Worm (Caenorhabditis elegans) whole organism, L3 larva: Measurements from ENCODE around the gene F45E12.5.

Experiments
- R02D3.7 ChIP-seq: fragments of 150-350 bp; optimal IDR thresholded peaks from 2 replicates; lab custom pipeline; 2014; ENCODE audit warnings: missing biosample characterization, missing genetic modification characterization
- ZK546.5 ChIP-seq: sonication (generic microtip); optimal IDR thresholded peaks from 2 replicates; lab custom pipeline; 2017; ENCODE audit warnings: missing biosample characterization, missing genetic modification characterization
- aly-2 ChIP-seq: fragments of 150-350 bp; optimal IDR thresholded peaks from 2 replicates; lab custom pipeline; 2014; ENCODE audit warnings: missing biosample characterization, missing genetic modification characterization
- ama-1 ChIP-seq: fragments of 150-350 bp; optimal IDR thresholded peaks from 2 replicates; lab custom pipeline; 2018
- ceh-16 ChIP-seq: sonication (generic microtip); optimal IDR thresholded peaks from 2 replicates; lab custom pipeline; 2017; ENCODE audit warnings: missing biosample characterization, missing genetic modification characterization
- ceh-28 ChIP-seq: fragments of 150-350 bp; optimal IDR thresholded peaks from 2 replicates; lab custom pipeline; 2014; ENCODE audit warnings: missing biosample characterization, missing genetic modification reagents, missing genetic modification characterization
- ceh-82 ChIP-seq: fragments of 150-350 bp; optimal IDR thresholded peaks from 2 replicates; lab custom pipeline; 2014; ENCODE audit warnings: missing biosample characterization, missing genetic modification characterization
- ceh-9 ChIP-seq: sonication (generic microtip); optimal IDR thresholded peaks from 2 replicates; lab custom pipeline; 2018; ENCODE audit warnings: missing biosample characterization, missing genetic modification characterization
- elt-1 ChIP-seq: fragments of 150-350 bp; optimal IDR thresholded peaks from 2 replicates; lab custom pipeline; 2014; ENCODE audit warnings: missing biosample characterization, missing genetic modification characterization
- elt-3 ChIP-seq, 3 experiments: fragments of 150-350 bp in 1 of 3; sonication (generic microtip) in 2 of 3; optimal IDR thresholded peaks; 2 replicates in 2 of 3; 4 replicates in 1 of 3; lab custom pipeline; 2014 to 2017; ENCODE audit warnings: missing biosample characterization in 3 of 3, missing genetic modification characterization in 3 of 3
- eor-1 ChIP-seq, 2 experiments: fragments of 150-350 bp; optimal IDR thresholded peaks; 2 replicates each; lab custom pipeline; 2014 to 2018; ENCODE audit warnings: missing biosample characterization in 2 of 2, missing genetic modification characterization in 2 of 2
- fkh-10 ChIP-seq: sonication (generic microtip); optimal IDR thresholded peaks from 2 replicates; lab custom pipeline; 2017; ENCODE audit warnings: missing biosample characterization, missing genetic modification reagents, missing genetic modification characterization
- fkh-2 ChIP-seq: fragments of 150-350 bp; optimal IDR thresholded peaks from 2 replicates; lab custom pipeline; 2014; ENCODE audit warnings: missing biosample characterization, missing genetic modification reagents, missing genetic modification characterization
- hmg-11 ChIP-seq: sonication (generic microtip); optimal IDR thresholded peaks from 2 replicates; lab custom pipeline; 2016; ENCODE audit warnings: missing genetic modification characterization, missing compliant biosample characterization
- jun-1 ChIP-seq: fragments of 150-350 bp; optimal IDR thresholded peaks from 2 replicates; lab custom pipeline; 2014; ENCODE audit warnings: missing biosample characterization, missing genetic modification reagents, missing genetic modification characterization
- lin-39 ChIP-seq: fragments of 150-350 bp; optimal IDR thresholded peaks from 2 replicates; lab custom pipeline; 2018; ENCODE audit warnings: missing biosample characterization, missing genetic modification reagents, missing genetic modification characterization
- lsy-12 ChIP-seq: sonication (generic microtip); optimal IDR thresholded peaks from 2 replicates; lab custom pipeline; 2016; ENCODE audit warnings: mild to moderate bottlenecking, missing genetic modification characterization, missing compliant biosample characterization
- mdl-1 ChIP-seq: fragments of 150-350 bp; optimal IDR thresholded peaks from 2 replicates; lab custom pipeline; 2014; ENCODE audit warnings: missing biosample characterization, missing genetic modification characterization
- nhr-12 ChIP-seq: fragments of 150-350 bp; optimal IDR thresholded peaks from 2 replicates; lab custom pipeline; 2014; ENCODE audit warnings: missing biosample characterization, missing genetic modification characterization
- nhr-23 ChIP-seq: fragments of 150-350 bp; optimal IDR thresholded peaks from 2 replicates; lab custom pipeline; 2014; ENCODE audit warnings: missing biosample characterization, missing genetic modification reagents, missing genetic modification characterization
- nhr-237 ChIP-seq: fragments of 150-350 bp; optimal IDR thresholded peaks from 2 replicates; lab custom pipeline; 2014; ENCODE audit warnings: missing biosample characterization, missing genetic modification characterization
- nhr-25 ChIP-seq: sonication (generic microtip); optimal IDR thresholded peaks from 2 replicates; lab custom pipeline; 2017; ENCODE audit warnings: missing biosample characterization, missing genetic modification characterization
- nhr-43 ChIP-seq: sonication (generic microtip); optimal IDR thresholded peaks from 2 replicates; lab custom pipeline; 2016; ENCODE audit warnings: mild to moderate bottlenecking, missing genetic modification characterization, missing compliant biosample characterization; ENCODE audit not compliant: poor library complexity, severe bottlenecking
- nhr-76 ChIP-seq: fragments of 150-350 bp; sonication (generic microtip); optimal IDR thresholded peaks from 5 replicates; lab custom pipeline; 2014; ENCODE audit warnings: missing biosample characterization, missing genetic modification characterization
- nhr-77 ChIP-seq: fragments of 150-350 bp; optimal IDR thresholded peaks from 2 replicates; lab custom pipeline; 2014; ENCODE audit warnings: missing biosample characterization, missing genetic modification characterization
- pha-4 ChIP-seq: fragments of 150-350 bp; optimal IDR thresholded peaks from 2 replicates; lab custom pipeline; 2014; ENCODE audit warnings: missing biosample characterization, missing genetic modification reagents, missing genetic modification characterization
- pqm-1 ChIP-seq: fragments of 150-350 bp; optimal IDR thresholded peaks from 2 replicates; lab custom pipeline; 2017; ENCODE audit warnings: missing biosample characterization, missing genetic modification characterization, inconsistent platforms
- skn-1 ChIP-seq: fragments of 150-350 bp; optimal IDR thresholded peaks from 2 replicates; lab custom pipeline; 2014; ENCODE audit warnings: missing biosample characterization, missing genetic modification characterization
- snpc-4 ChIP-seq: fragments of 150-350 bp; optimal IDR thresholded peaks from 2 replicates; lab custom pipeline; 2014; ENCODE audit warnings: missing biosample characterization, missing genetic modification characterization
- tbx-2 ChIP-seq: sonication (generic microtip); optimal IDR thresholded peaks from 2 replicates; lab custom pipeline; 2016; ENCODE audit warnings: mild to moderate bottlenecking, missing genetic modification characterization, missing compliant biosample characterization
- unc-39 ChIP-seq: sonication (generic microtip); optimal IDR thresholded peaks from 4 replicates; lab custom pipeline; 2017; ENCODE audit warnings: missing biosample characterization, missing genetic modification characterization
- zag-1 ChIP-seq: fragments of 150-350 bp; optimal IDR thresholded peaks from 2 replicates; lab custom pipeline; 2014; ENCODE audit warnings: missing biosample characterization, missing genetic modification characterization
- ztf-11 ChIP-seq: fragments of 150-350 bp; optimal IDR thresholded peaks from 2 replicates; lab custom pipeline; 2014; ENCODE audit warnings: missing biosample characterization, missing genetic modification characterization
- ztf-4 ChIP-seq: fragments of 150-350 bp; optimal IDR thresholded peaks from 2 replicates; lab custom pipeline; 2014; ENCODE audit warnings: missing biosample characterization, missing genetic modification characterization

Gene F45E12.5

ce11 chrII:7348063-7348462, 38.1 kb upstream of the F45E12.5 start:
- TF ChIP-seq tbx-2 (tag; lab: Kevin White, UChicago) (no peak), nhr-25 (no peak), nhr-77 (tag; lab: Kevin White, UChicago) (no peak), nhr-237 (no peak), mdl-1 (tag; lab: Kevin White, UChicago) (no peak), ztf-4 (tag; lab: Kevin White, UChicago) (no peak), hmg-11 (tag; lab: Kevin White, UChicago) (no peak), skn-1 (tag; lab: Kevin White, UChicago) (no peak), fkh-10 (GFP tag; lab: Kevin White, UChicago) (no peak), zag-1 (no peak), unc-39 (no peak), eor-1 (tag; optimal IDR thresholded peaks at IDR 0.05; lab: Kevin White, UChicago) (no peak), ceh-28 (no peak), lsy-12 (tag; lab: Kevin White, UChicago) (no peak), fkh-2 (no peak)

- TF ChIP-seq unc-39 (no peak), ama-1 (lab: Kevin White, UChicago) (peak; percentile 84), ceh-28 (no peak), skn-1 (tag; lab: Kevin White, UChicago) (no peak), nhr-43 (tag; lab: Kevin White, UChicago) (no peak), ZK546.5 (tag; lab: Kevin White, UChicago) (no peak), nhr-25 (no peak), nhr-76 (tag; lab: Kevin White, UChicago) (no peak)
Observed at ce11 chrII:7345858-7346257, 35.9 kb upstream of the F45E12.5 start.

- TF ChIP-seq elt-1 (no peak), lin-39 (tag; lab: Kevin White, UChicago) (peak; percentile 34), ama-1 (lab: Kevin White, UChicago) (peak; percentile 86)
Observed at ce11 chrII:7343668-7344067, 33.8 kb upstream of the F45E12.5 start.

DNA sequence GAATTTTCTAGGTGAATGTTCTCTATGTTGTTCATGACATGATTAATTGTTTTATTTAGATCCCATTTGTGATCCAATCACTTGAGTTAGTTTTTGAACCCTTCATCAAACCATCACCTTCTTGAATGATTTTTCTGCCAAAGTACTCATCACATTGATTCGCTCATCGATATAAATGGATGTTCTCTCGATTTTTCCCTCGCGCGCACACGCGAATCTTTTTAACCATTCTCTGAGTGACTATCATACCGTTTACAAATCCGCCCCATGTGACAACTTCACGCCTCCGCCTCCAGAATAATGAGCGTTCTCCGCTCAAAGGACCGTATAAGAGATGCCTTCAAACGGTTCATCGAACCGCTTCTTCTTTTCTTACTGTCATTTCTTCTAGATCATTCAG, 33.0 kb upstream of the F45E12.5 start:
- TF ChIP-seq eor-1 (tag; optimal IDR thresholded peaks at IDR 0.05; lab: Kevin White, UChicago) (no peak), nhr-12 (tag; lab: Kevin White, UChicago) (no peak), R02D3.7 (tag; lab: Kevin White, UChicago) (peak; percentile 0), nhr-23 (tag; lab: Kevin White, UChicago) (peak; percentile 63), mdl-1 (tag; lab: Kevin White, UChicago) (peak; percentile 50), ama-1 (lab: Kevin White, UChicago) (peak; percentile 48), nhr-43 (tag; lab: Kevin White, UChicago) (peak; percentile 89)
- TF ChIP-seq, all 47 proteins: peak for 5

DNA sequence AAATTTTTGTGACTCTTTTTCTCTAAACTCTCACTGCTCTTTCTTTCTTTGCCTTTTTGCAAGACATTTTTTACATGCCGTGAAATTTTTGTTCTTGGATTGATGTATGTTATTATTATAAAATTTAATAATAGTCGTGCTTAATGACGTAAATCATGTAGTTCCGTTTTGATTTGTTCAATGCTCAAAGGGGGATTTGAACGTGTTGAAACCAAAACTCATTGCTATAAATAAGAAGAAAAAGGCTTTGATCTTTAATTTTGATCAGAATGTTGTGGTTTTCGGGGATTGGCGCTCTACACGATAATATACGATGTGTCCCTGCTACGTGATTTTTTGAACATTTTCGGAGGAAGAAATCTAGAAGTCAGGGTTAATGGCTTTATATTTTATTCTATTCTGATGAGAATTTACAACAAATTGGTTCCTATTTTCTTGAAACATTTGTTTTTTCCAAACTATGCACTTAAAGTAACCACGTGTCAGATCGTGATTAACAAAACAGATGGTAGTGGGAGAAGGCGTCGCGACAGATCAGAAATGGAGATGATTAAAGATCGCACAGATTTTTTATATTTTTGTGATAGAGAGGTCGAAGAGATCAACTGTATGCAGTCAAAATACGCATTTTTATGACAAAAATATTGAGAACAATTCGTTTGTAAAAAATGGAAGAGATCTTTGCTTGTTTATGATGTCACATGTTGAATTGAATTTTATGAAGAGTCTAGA, 31.8 kb upstream of the F45E12.5 start:
- TF ChIP-seq nhr-77 (tag; lab: Kevin White, UChicago) (no peak), R02D3.7 (tag; lab: Kevin White, UChicago) (no peak), nhr-12 (tag; lab: Kevin White, UChicago) (no peak), ama-1 (lab: Kevin White, UChicago) (no peak), ceh-16 (tag; lab: Kevin White, UChicago) (no peak), unc-39 (no peak), ceh-9 (tag; lab: Kevin White, UChicago) (no peak), ZK546.5 (tag; lab: Kevin White, UChicago) (no peak), jun-1 (tag; lab: Kevin White, UChicago) (no peak), pqm-1 (tag; lab: Kevin White, UChicago) (no peak), elt-3 (tag; optimal IDR thresholded peaks at IDR 0.05; lab: Kevin White, UChicago) (no peak), snpc-4 (no peak), fkh-10 (GFP tag; lab: Kevin White, UChicago) (no peak), ztf-11 (tag; lab: Kevin White, UChicago) (no peak)

- TF ChIP-seq ceh-82 (tag; lab: Kevin White, UChicago), result no peak
- TF ChIP-seq pha-4 (tag; lab: Kevin White, UChicago), result peak; percentile 73
- peak; percentile 65 for TF ChIP-seq ama-1 (lab: Kevin White, UChicago)
- no peak for TF ChIP-seq nhr-237
- TF ChIP-seq fkh-2, result no peak
- no peak for TF ChIP-seq aly-2 (tag; lab: Kevin White, UChicago)
Observed at ce11 chrII:7340703-7341102, 30.8 kb upstream of the F45E12.5 start.
